Fruit fly (Drosophila melanogaster): Measurements from ENCODE around the gene CG4456.

- no peak for TF ChIP-seq psq (optimal IDR thresholded peaks at IDR 0.05)
- no peak for TF ChIP-seq pan (optimal IDR thresholded peaks at IDR 0.05)
Measured at dm6 chr3L:9338510-9338909, 34.0 kb upstream of the CG4456 start, which contains the start of gene PGRP-LC.

All from whole organism.